Worm (Caenorhabditis elegans): ENCODE results near the gene EGAP5.1.

DNA sequence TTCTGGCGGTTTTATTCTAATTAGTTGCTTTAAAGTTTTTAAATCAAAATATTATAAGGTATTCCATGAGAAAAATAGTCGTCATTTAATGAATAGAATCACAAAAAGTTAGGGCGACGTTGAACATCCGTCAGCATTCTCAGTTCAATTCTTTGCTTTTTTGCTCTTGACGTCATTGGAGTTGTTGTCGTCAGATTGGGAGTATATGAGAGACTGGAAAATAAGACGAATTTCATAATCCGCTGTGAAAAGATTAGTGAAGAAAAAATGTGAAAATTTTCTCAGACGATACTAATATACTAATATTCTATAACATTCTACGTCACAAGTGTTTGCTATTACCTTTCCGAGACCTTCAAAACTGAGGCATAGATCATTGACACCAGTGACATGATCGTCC, 11.5 kb upstream of the EGAP5.1 start:
- TF ChIP-seq lin-13 (tag; optimal IDR thresholded peaks at IDR 0.05) (no peak), snpc-4 (tag; optimal IDR thresholded peaks at IDR 0.05) (no peak), ceh-43 (GFP tag; optimal IDR thresholded peaks at IDR 0.05) (no peak), elt-1 (tag; optimal IDR thresholded peaks at IDR 0.05; ENCODE audit: borderline replicate concordance, insufficient read depth) (no peak), lsy-2 (tag; optimal IDR thresholded peaks at IDR 0.05) (no peak), pha-4 (tag; optimal IDR thresholded peaks at IDR 0.05) (no peak), unc-62 (GFP tag; optimal IDR thresholded peaks at IDR 0.05) (no peak), blmp-1 (tag; optimal IDR thresholded peaks at IDR 0.05) (no peak), M03D4.4 (tag; optimal IDR thresholded peaks at IDR 0.05) (no peak), nhr-237 (tag; optimal IDR thresholded peaks at IDR 0.05) (no peak), mep-1 (tag; optimal IDR thresholded peaks at IDR 0.05) (no peak)

All from whole organism, mixed stage, embryonic.